Fruit fly (Drosophila melanogaster) whole organism, embryonic: Measurements from ENCODE around the gene klar.

Source experiments
- Atf-2 ChIP-seq: fragments of 200-800 bp; sonication (Bioruptor generic); optimal IDR thresholded peaks from 2 replicates; lab custom pipeline; 2016; ENCODE audit warnings: missing biosample characterization, missing genetic modification characterization
- B-H2 ChIP-seq: fragments of 200-800 bp; sonication (Bioruptor generic); optimal IDR thresholded peaks from 2 replicates; lab custom pipeline; 2018; ENCODE audit warnings: missing biosample characterization, mild to moderate bottlenecking, missing genetic modification characterization
- Bgb ChIP-seq: fragments of 200-800 bp; sonication (Bioruptor generic); IDR thresholded peaks from 2 replicates; pipeline ENCODE4 v1.3.6; 2022; ENCODE audit warnings: missing biosample characterization, missing genetic modification characterization; ENCODE audit not compliant: partially characterized antibody
- C15 ChIP-seq: fragments of 200-800 bp; sonication (Bioruptor generic); IDR thresholded peaks from 3 replicates; pipeline ENCODE4 v1.3.6; 2022; ENCODE audit warnings: missing biosample characterization, missing genetic modification characterization
- CG10274 ChIP-seq: fragments of 200-800 bp; sonication (Bioruptor generic); optimal IDR thresholded peaks from 3 replicates; lab custom pipeline; 2017; ENCODE audit warnings: missing biosample characterization, mild to moderate bottlenecking, missing genetic modification characterization
- CG10543 ChIP-seq: fragments of 200-800 bp; sonication (Bioruptor generic); optimal IDR thresholded peaks from 3 replicates; lab custom pipeline; 2017; ENCODE audit warnings: missing biosample characterization, mild to moderate bottlenecking, missing genetic modification characterization, moderate library complexity
- CG10959 ChIP-seq: fragments of 200-800 bp; sonication (Bioruptor generic); IDR thresholded peaks from 2 replicates; pipeline ENCODE4 v1.3.6; 2022; ENCODE audit warnings: missing biosample characterization, missing genetic modification characterization
- CG10979 ChIP-seq: fragments of 200-800 bp; sonication (Bioruptor generic); optimal IDR thresholded peaks from 2 replicates; lab custom pipeline; 2018; ENCODE audit warnings: missing biosample characterization, mild to moderate bottlenecking, missing genetic modification characterization, moderate library complexity
- CG11093 ChIP-seq: fragments of 200-800 bp; sonication (Bioruptor generic); IDR thresholded peaks from 3 replicates; pipeline ENCODE4 v1.3.6; 2022; ENCODE audit warnings: missing biosample characterization, missing genetic modification characterization
- CG11398 ChIP-seq: fragments of 200-800 bp; sonication (Bioruptor generic); optimal IDR thresholded peaks from 2 replicates; lab custom pipeline; 2016; ENCODE audit warnings: missing biosample characterization, missing genetic modification characterization
- CG13894 ChIP-seq: fragments of 200-800 bp; sonication (Bioruptor generic); optimal IDR thresholded peaks from 3 replicates; lab custom pipeline; 2018; ENCODE audit warnings: missing biosample characterization, mild to moderate bottlenecking, missing genetic modification characterization, moderate library complexity
- CG14667 ChIP-seq: fragments of 200-800 bp; sonication (Bioruptor generic); IDR thresholded peaks from 2 replicates; pipeline ENCODE4 v1.3.6; 2022; ENCODE audit warnings: missing biosample characterization, missing genetic modification characterization
- CG1529 ChIP-seq: fragments of 200-800 bp; sonication (Bioruptor generic); optimal IDR thresholded peaks from 3 replicates; lab custom pipeline; 2018; ENCODE audit warnings: missing biosample characterization, missing genetic modification characterization
- CG1603 ChIP-seq: fragments of 200-800 bp; sonication (Bioruptor generic); optimal IDR thresholded peaks from 2 replicates; lab custom pipeline; 2019; ENCODE audit warnings: missing biosample characterization, mild to moderate bottlenecking, missing genetic modification characterization, moderate library complexity
- CG17361 ChIP-seq: fragments of 200-800 bp; sonication (Bioruptor generic); IDR thresholded peaks from 3 replicates; pipeline ENCODE4 v1.3.6; 2022; ENCODE audit warnings: missing biosample characterization, missing genetic modification characterization
- CG1832 ChIP-seq: fragments of 200-800 bp; sonication (Bioruptor generic); optimal IDR thresholded peaks from 2 replicates; lab custom pipeline; 2017; ENCODE audit warnings: missing biosample characterization, mild to moderate bottlenecking, missing genetic modification characterization, inconsistent platforms
- CG3065 ChIP-seq: fragments of 200-800 bp; sonication (Bioruptor generic); optimal IDR thresholded peaks from 2 replicates; lab custom pipeline; 2016; ENCODE audit warnings: missing biosample characterization, missing genetic modification characterization
- CG31441 ChIP-seq: fragments of 200-800 bp; sonication (Bioruptor generic); IDR thresholded peaks from 2 replicates; pipeline ENCODE4 v1.3.6; 2022; ENCODE audit warnings: missing biosample characterization, missing genetic modification characterization
- CG33557 ChIP-seq: fragments of 200-800 bp; sonication (Bioruptor generic); optimal IDR thresholded peaks from 2 replicates; lab custom pipeline; 2019; ENCODE audit warnings: missing biosample characterization, mild to moderate bottlenecking, missing genetic modification characterization, moderate library complexity
- CG3726 ChIP-seq: fragments of 200-800 bp; sonication (Bioruptor generic); IDR thresholded peaks from 3 replicates; pipeline ENCODE4, ENCODE4 v1.3.6; 2022; ENCODE audit warnings: missing biosample characterization, missing genetic modification characterization
- CG4282 ChIP-seq: fragments of 200-800 bp; sonication (Bioruptor generic); optimal IDR thresholded peaks from 2 replicates; lab custom pipeline; 2016; ENCODE audit warnings: missing biosample characterization, missing genetic modification characterization
- CG4730 ChIP-seq: fragments of 200-800 bp; sonication (Bioruptor generic); IDR thresholded peaks from 2 replicates; pipeline ENCODE4 v1.3.6; 2022; ENCODE audit warnings: missing biosample characterization, missing genetic modification characterization
- CG6791 ChIP-seq: fragments of 200-800 bp; sonication (Bioruptor generic); IDR thresholded peaks from 3 replicates; pipeline ENCODE4 v1.3.6; 2022; ENCODE audit warnings: missing biosample characterization, missing genetic modification characterization; ENCODE audit not compliant: partially characterized antibody
- CG6813 ChIP-seq: fragments of 200-800 bp; sonication (Bioruptor generic); optimal IDR thresholded peaks from 2 replicates; lab custom pipeline; 2017; ENCODE audit warnings: missing biosample characterization, missing genetic modification characterization, mild to moderate bottlenecking, moderate library complexity, missing genetic modification reagents
- CG8924 ChIP-seq: fragments of 200-800 bp; optimal IDR thresholded peaks from 3 replicates; lab custom pipeline; 2019; ENCODE audit warnings: missing biosample characterization, mild to moderate bottlenecking, missing genetic modification characterization, moderate library complexity
- CG9609 ChIP-seq: fragments of 200-800 bp; sonication (Bioruptor generic); optimal IDR thresholded peaks from 3 replicates; lab custom pipeline; 2016; ENCODE audit warnings: missing biosample characterization, missing genetic modification characterization
- Camta ChIP-seq: fragments of 200-800 bp; sonication (Bioruptor generic); optimal IDR thresholded peaks from 2 replicates; lab custom pipeline; 2016; ENCODE audit warnings: missing biosample characterization, missing genetic modification characterization
- D19B ChIP-seq: fragments of 200-800 bp; sonication (Bioruptor generic); optimal IDR thresholded peaks from 2 replicates; lab custom pipeline; 2017; ENCODE audit warnings: missing biosample characterization, mild to moderate bottlenecking, missing genetic modification characterization
- Deaf1 ChIP-seq: fragments of 200-800 bp; optimal IDR thresholded peaks from 3 replicates; lab custom pipeline; 2019; ENCODE audit warnings: missing biosample characterization, mild to moderate bottlenecking, missing genetic modification characterization, moderate library complexity
- E2f2 ChIP-seq: fragments of 200-800 bp; sonication (Bioruptor generic); IDR thresholded peaks from 2 replicates; pipeline ENCODE4 v1.3.6; 2022; ENCODE audit warnings: missing biosample characterization, missing genetic modification characterization
- Fer2 ChIP-seq: fragments of 200-800 bp; sonication (Bioruptor generic); optimal IDR thresholded peaks from 2 replicates; lab custom pipeline; 2018; ENCODE audit warnings: missing biosample characterization, mild to moderate bottlenecking, missing genetic modification characterization, moderate library complexity
- H15 ChIP-seq: fragments of 200-800 bp; sonication (Bioruptor generic); IDR thresholded peaks from 3 replicates; pipeline ENCODE4 v1.3.6; 2022; ENCODE audit warnings: missing biosample characterization, missing genetic modification characterization
- Hey ChIP-seq: fragments of 200-800 bp; sonication (Bioruptor generic); optimal IDR thresholded peaks from 3 replicates; lab custom pipeline; 2018; ENCODE audit warnings: missing biosample characterization, mild to moderate bottlenecking, missing genetic modification characterization
- Hr3 ChIP-seq: fragments of 200-800 bp; sonication (Bioruptor generic); optimal IDR thresholded peaks from 3 replicates; lab custom pipeline; 2016; ENCODE audit warnings: missing biosample characterization, missing genetic modification characterization
- Neu2 ChIP-seq: fragments of 200-800 bp; sonication (Bioruptor generic); optimal IDR thresholded peaks from 3 replicates; lab custom pipeline; 2016; ENCODE audit warnings: missing biosample characterization, missing genetic modification characterization, borderline replicate concordance
- Pdp1 ChIP-seq, 2 experiments: fragments of 200-800 bp; sonication (Bioruptor generic); optimal IDR thresholded peaks; 3 replicates each; lab custom pipeline; 2016; ENCODE audit warnings: missing biosample characterization in 2 of 2, missing genetic modification characterization in 2 of 2, mild to moderate bottlenecking in 1 of 2, moderate library complexity in 1 of 2
- Ptx1 ChIP-seq: fragments of 200-800 bp; sonication (Bioruptor generic); IDR thresholded peaks from 2 replicates; pipeline ENCODE4 v1.3.6; 2022; ENCODE audit warnings: missing biosample characterization, missing genetic modification characterization
- ac ChIP-seq: fragments of 200-800 bp; sonication (Bioruptor generic); optimal IDR thresholded peaks from 3 replicates; lab custom pipeline; 2017; ENCODE audit warnings: missing biosample characterization, mild to moderate bottlenecking, missing genetic modification characterization
- amos ChIP-seq: fragments of 200-800 bp; sonication (Bioruptor generic); IDR thresholded peaks from 2 replicates; pipeline ENCODE4 v1.3.6; 2022; ENCODE audit warnings: missing biosample characterization, missing genetic modification characterization; ENCODE audit not compliant: partially characterized antibody
- br ChIP-seq: fragments of >200 bp; optimal IDR thresholded peaks from 2 replicates; lab custom pipeline; 2017
- cato ChIP-seq: fragments of 200-800 bp; sonication (Bioruptor generic); optimal IDR thresholded peaks from 2 replicates; lab custom pipeline; 2016; ENCODE audit warnings: missing biosample characterization, missing genetic modification characterization, borderline replicate concordance
- grau ChIP-seq: fragments of 200-800 bp; optimal IDR thresholded peaks from 3 replicates; lab custom pipeline; 2019; ENCODE audit warnings: missing biosample characterization, mild to moderate bottlenecking, missing genetic modification characterization, moderate library complexity
- kay ChIP-seq: fragments of 200-800 bp; sonication (Bioruptor generic); optimal IDR thresholded peaks from 2 replicates; lab custom pipeline; 2016; ENCODE audit warnings: missing biosample characterization, missing genetic modification characterization
- ken ChIP-seq: fragments of 200-800 bp; sonication (Bioruptor generic); IDR thresholded peaks from 3 replicates; pipeline ENCODE4 v1.3.6; 2022; ENCODE audit warnings: missing biosample characterization, missing genetic modification characterization
- nerfin-1 ChIP-seq: fragments of 200-800 bp; sonication (Bioruptor generic); optimal IDR thresholded peaks from 3 replicates; lab custom pipeline; 2019; ENCODE audit warnings: missing biosample characterization, mild to moderate bottlenecking, missing genetic modification characterization, moderate library complexity
- nom ChIP-seq: fragments of 200-800 bp; sonication (Bioruptor generic); optimal IDR thresholded peaks from 2 replicates; lab custom pipeline; 2017; ENCODE audit warnings: missing biosample characterization, missing genetic modification characterization, mild to moderate bottlenecking, moderate library complexity, missing genetic modification reagents
- peb ChIP-seq: fragments of 200-800 bp; sonication (Bioruptor generic); IDR thresholded peaks from 2 replicates; pipeline ENCODE4 v1.3.6; 2022; ENCODE audit warnings: missing biosample characterization, missing genetic modification characterization
- so ChIP-seq: fragments of 200-800 bp; sonication (Bioruptor generic); IDR thresholded peaks from 3 replicates; pipeline ENCODE4 v1.3.6; 2022; ENCODE audit warnings: missing biosample characterization, missing genetic modification characterization
- ssp ChIP-seq: fragments of 200-800 bp; sonication (Bioruptor generic); IDR thresholded peaks from 2 replicates; pipeline ENCODE4 v1.3.6; 2022; ENCODE audit warnings: missing biosample characterization, missing genetic modification characterization
- unc-4 ChIP-seq: fragments of 200-800 bp; sonication (Bioruptor generic); IDR thresholded peaks from 2 replicates; pipeline ENCODE4 v1.3.6; 2022; ENCODE audit warnings: missing biosample characterization, missing genetic modification characterization; ENCODE audit not compliant: partially characterized antibody

klar gene

dm6 chr3L:552950-553349 is 12.5 kb upstream of the klar start (continued):
- peak; percentile 15 for TF ChIP-seq Deaf1 (tag; lab: Kevin White, UChicago)
- no peak for TF ChIP-seq kay (GFP tag; lab: Kevin White, UChicago)
- no peak for TF ChIP-seq br (lab: Kevin White, UChicago)
- no peak for TF ChIP-seq amos (GFP tag; lab: Robert Waterston, UW)
- TF ChIP-seq CG17361 (GFP tag; lab: Robert Waterston, UW) = peak; percentile 52; the same call in 2 of the 3 replicates
- peak; percentile 74 for TF ChIP-seq CG11398 (GFP tag; lab: Kevin White, UChicago)
- TF ChIP-seq Pdp1 (GFP tag; optimal IDR thresholded peaks at IDR 0.05; lab: Kevin White, UChicago) = peak; percentile 52 to 54
- 0 out of 3 replicates have a peak, but pooled peaks have one; percentile 27 for TF ChIP-seq C15 (GFP tag; lab: Robert Waterston, UW)
- TF ChIP-seq so (GFP tag; lab: Robert Waterston, UW) = peak; percentile 83
- peak; percentile 55 for TF ChIP-seq Atf-2 (GFP tag; lab: Kevin White, UChicago)
- no peak for TF ChIP-seq CG33557 (GFP tag; lab: Kevin White, UChicago)
- TF ChIP-seq Ptx1 (GFP tag; lab: Robert Waterston, UW) = peak; percentile 82
- TF ChIP-seq CG14667 = peak; percentile 62
- peak; percentile 50 for TF ChIP-seq CG13894 (tag; lab: Kevin White, UChicago)
- peak; percentile 32 for TF ChIP-seq CG4282
- peak; percentile 58 for TF ChIP-seq CG8924 (tag; lab: Kevin White, UChicago)
- TF ChIP-seq Camta (GFP tag; lab: Kevin White, UChicago) = peak; percentile 60
- TF ChIP-seq CG10543 (GFP tag; lab: Kevin White, UChicago) = peak; percentile 9
- peak; percentile 73; the same call in 2 of the 3 replicates for TF ChIP-seq H15 (GFP tag; lab: Robert Waterston, UW)
- no peak for TF ChIP-seq ac
- peak; percentile 81 for TF ChIP-seq CG1603 (tag; lab: Kevin White, UChicago)
- peak; percentile 66 for TF ChIP-seq CG6813 (GFP tag; lab: Kevin White, UChicago)
- no peak for TF ChIP-seq unc-4 (GFP tag; lab: Robert Waterston, UW)
- TF ChIP-seq CG1832 = no peak
- TF ChIP-seq CG31441 (GFP tag; lab: Robert Waterston, UW) = peak; percentile 65; the same call in 1 of the 2 replicates
- no peak for TF ChIP-seq CG6791 (GFP tag; lab: Robert Waterston, UW)
- TF ChIP-seq Bgb = no peak
- TF ChIP-seq ssp (GFP tag; lab: Robert Waterston, UW) = peak; percentile 14; the same call in 1 of the 2 replicates
- TF ChIP-seq CG1529 (GFP tag; lab: Kevin White, UChicago) = no peak
- 0 out of 3 replicates have a peak, but pooled peaks have one; percentile 47 for TF ChIP-seq CG11093 (GFP tag; lab: Robert Waterston, UW)
- no peak for TF ChIP-seq CG3065 (GFP tag; lab: Kevin White, UChicago)
- peak; percentile 45 for TF ChIP-seq CG10274

- TF ChIP-seq CG4730 (GFP tag; lab: Robert Waterston, UW) (no peak), grau (no peak), CG3726 (GFP tag; lab: Robert Waterston, UW) (no peak), Neu2 (GFP tag; lab: Kevin White, UChicago) (no peak), ken (GFP tag; lab: Robert Waterston, UW) (no peak), D19B (GFP tag; lab: Kevin White, UChicago) (peak; percentile 36), Fer2 (no peak), Hey (tag; lab: Kevin White, UChicago) (no peak), E2f2 (GFP tag; lab: Robert Waterston, UW) (0 out of 2 replicates have a peak, but pooled peaks have one; percentile 5), peb (GFP tag; lab: Robert Waterston, UW) (no peak), C15 (GFP tag; lab: Robert Waterston, UW) (no peak), nom (GFP tag; lab: Kevin White, UChicago) (peak; percentile 29), B-H2 (GFP tag; lab: Kevin White, UChicago) (peak; percentile 8), nerfin-1 (tag; lab: Kevin White, UChicago) (no peak), CG9609 (GFP tag; lab: Kevin White, UChicago) (no peak), CG10959 (GFP tag; lab: Robert Waterston, UW) (no peak), cato (GFP tag; lab: Kevin White, UChicago) (no peak), Hr3 (no peak), CG10979 (no peak)
Observed at dm6 chr3L:552446-552845, 12.0 kb upstream of the klar start.
